Worm (Caenorhabditis elegans): Measurements from ENCODE around the gene clc-33.
A peak's percentile ranks its signal among the peaks of the same experiment; 100 is the strongest.

The clc-33 gene

ce11 chrII:875739-876138, 35.5 kb downstream of the clc-33 start:
- no peak for TF ChIP-seq hmg-1.2 (GFP tag; IDR thresholded peaks at IDR 0.05)
- no peak for TF ChIP-seq bed-2 (GFP tag; IDR thresholded peaks at IDR 0.05)
- no peak for TF ChIP-seq let-526 (GFP tag; IDR thresholded peaks at IDR 0.05)
- no peak for TF ChIP-seq hmg-20 (GFP tag; IDR thresholded peaks at IDR 0.05)
- TF ChIP-seq madf-10 (tag; optimal IDR thresholded peaks at IDR 0.05): no peak
- no peak for TF ChIP-seq lsy-27 (tag; optimal IDR thresholded peaks at IDR 0.05; ENCODE audit: borderline replicate concordance, insufficient read depth)
- no peak for TF ChIP-seq T26A5.8 (tag; optimal IDR thresholded peaks at IDR 0.05)
- no peak for TF ChIP-seq attf-3 (GFP tag; conservative IDR thresholded peaks at IDR 0.05)
- TF ChIP-seq D2030.7 (GFP tag; IDR thresholded peaks at IDR 0.05): no peak
- TF ChIP-seq ceh-40 (GFP tag; IDR thresholded peaks at IDR 0.05): no peak
- no peak for TF ChIP-seq Y53G8AR.9 (GFP tag; conservative IDR thresholded peaks at IDR 0.05)
- no peak for TF ChIP-seq ztf-22 (GFP tag; optimal IDR thresholded peaks at IDR 0.05)
- TF ChIP-seq egrh-3 (GFP tag; IDR thresholded peaks at IDR 0.05): peak; percentile 24; the same call in 1 of the 2 replicates
- no peak for TF ChIP-seq F22D6.2 (tag; optimal IDR thresholded peaks at IDR 0.05)
- no peak for TF ChIP-seq nfya-2 (GFP tag; IDR thresholded peaks at IDR 0.05)
- peak; percentile 51; the same call in 1 of the 2 replicates for TF ChIP-seq zfh-2 (GFP tag; conservative IDR thresholded peaks at IDR 0.05)

DNA sequence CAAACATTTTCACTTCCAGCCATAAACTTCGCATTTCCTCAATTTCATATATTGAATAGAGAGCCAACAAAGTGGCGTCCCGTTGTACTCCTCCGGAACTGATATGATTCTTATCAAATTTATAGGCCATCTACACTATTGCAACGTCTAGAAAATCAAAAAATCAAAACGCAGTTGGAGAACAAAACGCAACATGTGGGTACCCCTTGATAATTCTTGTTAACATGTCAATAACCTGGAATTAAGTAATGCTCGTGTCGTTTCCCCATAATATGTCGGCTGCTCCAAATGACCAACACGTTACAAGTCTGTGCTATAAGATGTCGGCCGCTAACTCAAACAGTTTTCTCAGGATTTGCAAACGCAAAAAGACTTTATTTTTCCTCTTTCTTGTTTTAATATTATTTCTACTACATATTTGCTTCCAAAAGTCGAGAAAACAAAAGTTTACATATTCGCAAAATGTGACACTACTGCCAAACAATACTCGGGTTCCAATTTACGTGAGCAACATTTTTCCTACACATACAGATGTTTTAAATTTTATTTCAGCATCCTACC, 40.5 kb downstream of the clc-33 start:
- TF ChIP-seq hlh-12 (tag; optimal IDR thresholded peaks at IDR 0.05) (no peak), dox-1 (GFP tag; IDR thresholded peaks at IDR 0.05) (0 out of 2 replicates have a peak, but pooled peaks have one; percentile 23), nhr-80 (tag; optimal IDR thresholded peaks at IDR 0.05) (peak; percentile 79), snpc-4 (GFP tag; optimal IDR thresholded peaks at IDR 0.05) (no peak), snpc-4 (tag; optimal IDR thresholded peaks at IDR 0.05) (peak in 3 of 4 experiments; percentile 39 to 90 (median 65))

ce11 chrII:884204-884603, 44.0 kb downstream of the clc-33 start:
- no peak for TF ChIP-seq snpc-4 (GFP tag; optimal IDR thresholded peaks at IDR 0.05)
- TF ChIP-seq snpc-4 (tag; optimal IDR thresholded peaks at IDR 0.05): peak in 1 of 4 experiments; percentile 54
- TF ChIP-seq sea-2 (GFP tag; IDR thresholded peaks at IDR 0.05): no peak
- no peak for TF ChIP-seq lag-1 (GFP tag; IDR thresholded peaks at IDR 0.05)
- no peak for TF ChIP-seq K12H6.12 (tag; optimal IDR thresholded peaks at IDR 0.05)
- no peak for TF ChIP-seq ztf-3 (GFP tag; optimal IDR thresholded peaks at IDR 0.05)
- TF ChIP-seq D2030.7 (GFP tag; IDR thresholded peaks at IDR 0.05): no peak
- peak; percentile 28 for TF ChIP-seq nhr-80 (tag; optimal IDR thresholded peaks at IDR 0.05)
- no peak for TF ChIP-seq nfyb-1 (GFP tag; IDR thresholded peaks at IDR 0.05)
- TF ChIP-seq B0261.1 (tag; optimal IDR thresholded peaks at IDR 0.05): no peak

ce11 chrII:888024-888423, 47.8 kb downstream of the clc-33 start, which contains the start of gene T07D3.4:
Gene T07D3.4, plus strand, starts transcription at chrII:888309.
- TF ChIP-seq nhr-80 (tag; optimal IDR thresholded peaks at IDR 0.05): peak; percentile 70
- TF ChIP-seq nhr-27 (tag; optimal IDR thresholded peaks at IDR 0.05): no peak
- TF ChIP-seq egl-44 (GFP tag; IDR thresholded peaks at IDR 0.05): no peak
